Fruit fly (Drosophila melanogaster) whole organism, embryonic: Measurements from ENCODE around the gene cyr.

ENCODE experiments used
- Asciz ChIP-seq: fragments of 200-800 bp; sonication (Bioruptor generic); optimal IDR thresholded peaks from 2 replicates; lab custom pipeline; 2017; ENCODE audit warnings: missing biosample characterization, mild to moderate bottlenecking, missing genetic modification characterization, missing genetic modification reagents
- B-H2 ChIP-seq: fragments of 200-800 bp; sonication (Bioruptor generic); optimal IDR thresholded peaks from 2 replicates; lab custom pipeline; 2018; ENCODE audit warnings: missing biosample characterization, mild to moderate bottlenecking, missing genetic modification characterization
- Bgb ChIP-seq: fragments of 200-800 bp; sonication (Bioruptor generic); IDR thresholded peaks from 2 replicates; pipeline ENCODE4 v1.3.6; 2022; ENCODE audit warnings: missing biosample characterization, missing genetic modification characterization; ENCODE audit not compliant: partially characterized antibody
- Blimp-1 ChIP-seq: fragments of 200-800 bp; sonication (Bioruptor generic); optimal IDR thresholded peaks from 3 replicates; lab custom pipeline; 2018; ENCODE audit warnings: missing biosample characterization, missing genetic modification characterization, mild to moderate bottlenecking, moderate library complexity, missing genetic modification reagents
- CG11696 ChIP-seq: fragments of 200-800 bp; sonication (Bioruptor generic); IDR thresholded peaks from 2 replicates; pipeline ENCODE4 v1.3.6; 2022; ENCODE audit warnings: missing biosample characterization, missing genetic modification characterization
- CG12744 ChIP-seq: fragments of 200-800 bp; sonication (Bioruptor generic); optimal IDR thresholded peaks from 2 replicates; lab custom pipeline; 2016; ENCODE audit warnings: missing biosample characterization, missing genetic modification characterization
- CG13775 ChIP-seq: fragments of 200-800 bp; sonication (Bioruptor generic); optimal IDR thresholded peaks from 3 replicates; lab custom pipeline; 2017; ENCODE audit warnings: missing biosample characterization, mild to moderate bottlenecking, missing genetic modification characterization
- CG14050 ChIP-seq: fragments of 200-800 bp; sonication (Bioruptor generic); IDR thresholded peaks from 3 replicates; pipeline ENCODE4 v1.3.6; 2022; ENCODE audit warnings: missing biosample characterization, missing genetic modification characterization
- CG2889 ChIP-seq: fragments of 200-800 bp; sonication (Bioruptor generic); IDR thresholded peaks from 3 replicates; pipeline ENCODE4 v1.3.6; 2022; ENCODE audit warnings: missing biosample characterization, missing genetic modification characterization
- CG3726 ChIP-seq: fragments of 200-800 bp; sonication (Bioruptor generic); IDR thresholded peaks from 3 replicates; pipeline ENCODE4, ENCODE4 v1.3.6; 2022; ENCODE audit warnings: missing biosample characterization, missing genetic modification characterization
- CG4360 ChIP-seq: fragments of 200-800 bp; sonication (Bioruptor generic); IDR thresholded peaks from 2 replicates; pipeline ENCODE4 v1.3.6; 2022; ENCODE audit warnings: missing biosample characterization, missing genetic modification characterization
- CG4820 ChIP-seq: fragments of 200-800 bp; sonication (Bioruptor generic); optimal IDR thresholded peaks from 3 replicates; lab custom pipeline; 2016; ENCODE audit warnings: missing biosample characterization, missing genetic modification characterization
- CG6254 ChIP-seq: fragments of 200-800 bp; sonication (Bioruptor generic); optimal IDR thresholded peaks from 3 replicates; lab custom pipeline; 2017; ENCODE audit warnings: mild to moderate bottlenecking, missing biosample characterization, missing genetic modification reagents, missing genetic modification characterization
- CG6689 ChIP-seq: fragments of 200-800 bp; sonication (Bioruptor generic); IDR thresholded peaks from 2 replicates; pipeline ENCODE4 v1.3.6; 2022; ENCODE audit warnings: missing biosample characterization, missing genetic modification characterization
- CG8388 ChIP-seq: fragments of 200-800 bp; sonication (Bioruptor generic); optimal IDR thresholded peaks from 2 replicates; lab custom pipeline; 2019; ENCODE audit warnings: missing biosample characterization, mild to moderate bottlenecking, missing genetic modification characterization, moderate library complexity
- CG8924 ChIP-seq: fragments of 200-800 bp; optimal IDR thresholded peaks from 3 replicates; lab custom pipeline; 2019; ENCODE audit warnings: missing biosample characterization, mild to moderate bottlenecking, missing genetic modification characterization, moderate library complexity
- Elba2 ChIP-seq: fragments of 200-800 bp; sonication (Bioruptor generic); optimal IDR thresholded peaks from 3 replicates; lab custom pipeline; 2016; ENCODE audit warnings: missing biosample characterization, missing genetic modification characterization
- Hr78 ChIP-seq, 2 experiments: fragments of 200-800 bp in 1 of 2; fragments of >200 bp in 1 of 2; sonication (Bioruptor generic) in 1 of 2; optimal IDR thresholded peaks; 2 replicates each; lab custom pipeline; 2017 to 2019; ENCODE audit warnings: missing biosample characterization in 2 of 2, missing genetic modification characterization in 2 of 2, mild to moderate bottlenecking in 1 of 2, moderate library complexity in 1 of 2
- Med ChIP-seq: fragments of 200-800 bp; sonication (Bioruptor generic); peaks from one replicate; lab custom pipeline; 2016; ENCODE audit warnings: missing biosample characterization, missing genetic modification characterization, mild to moderate bottlenecking, inconsistent platforms, moderate library complexity
- Mes4 ChIP-seq: fragments of 200-800 bp; sonication (Bioruptor generic); optimal IDR thresholded peaks from 2 replicates; lab custom pipeline; 2016; ENCODE audit warnings: missing biosample characterization, missing genetic modification characterization
- Sry-β ChIP-seq: fragments of 200-800 bp; sonication (Bioruptor generic); optimal IDR thresholded peaks from 2 replicates; lab custom pipeline; 2018; ENCODE audit warnings: missing biosample characterization, mild to moderate bottlenecking, missing genetic modification characterization, moderate library complexity
- Ssrp ChIP-seq: fragments of 200-800 bp; sonication (Bioruptor generic); optimal IDR thresholded peaks from 2 replicates; lab custom pipeline; 2018; ENCODE audit warnings: missing biosample characterization, mild to moderate bottlenecking, missing genetic modification characterization, moderate library complexity
- aop ChIP-seq: fragments of 200-800 bp; sonication (Bioruptor generic); IDR thresholded peaks from 2 replicates; pipeline ENCODE4 v1.3.6; 2022; ENCODE audit warnings: missing biosample characterization, missing genetic modification characterization
- ash1 ChIP-seq: fragments of 200-800 bp; sonication (Bioruptor generic); optimal IDR thresholded peaks from 2 replicates; lab custom pipeline; 2018; ENCODE audit warnings: missing biosample characterization, mild to moderate bottlenecking, missing genetic modification characterization
- bowl ChIP-seq: fragments of 200-800 bp; sonication (Bioruptor generic); IDR thresholded peaks from 2 replicates; pipeline ENCODE4 v1.3.6; 2022; ENCODE audit warnings: missing biosample characterization, missing genetic modification characterization
- chinmo ChIP-seq: fragments of 200-800 bp; sonication (Bioruptor generic); IDR thresholded peaks from 4 replicates; pipeline ENCODE4 v1.3.6; 2022; ENCODE audit warnings: missing biosample characterization, missing genetic modification characterization; ENCODE audit not compliant: partially characterized antibody
- ems ChIP-seq: fragments of 200-800 bp; sonication (Bioruptor generic); optimal IDR thresholded peaks from 3 replicates; lab custom pipeline; 2016; ENCODE audit warnings: missing biosample characterization, missing genetic modification characterization
- fd102C ChIP-seq: fragments of 200-800 bp; sonication (Bioruptor generic); optimal IDR thresholded peaks from 2 replicates; lab custom pipeline; 2018; ENCODE audit warnings: missing biosample characterization, mild to moderate bottlenecking, missing genetic modification characterization, moderate library complexity
- fu2 ChIP-seq: fragments of 200-800 bp; sonication (Bioruptor generic); optimal IDR thresholded peaks from 2 replicates; lab custom pipeline; 2016; ENCODE audit warnings: missing biosample characterization, missing genetic modification characterization
- hkb ChIP-seq, 2 experiments: fragments of 200-800 bp in 1 of 2; fragments of >200 bp in 1 of 2; sonication (Bioruptor generic) in 1 of 2; IDR thresholded peaks in 1 of 2; optimal IDR thresholded peaks in 1 of 2; 2 replicates each; pipeline versions ENCODE4 v1.3.6 to Lab custom; 2017 to 2022; ENCODE audit warnings: missing biosample characterization in 1 of 2, missing genetic modification characterization in 1 of 2
- ken ChIP-seq: fragments of 200-800 bp; sonication (Bioruptor generic); IDR thresholded peaks from 3 replicates; pipeline ENCODE4 v1.3.6; 2022; ENCODE audit warnings: missing biosample characterization, missing genetic modification characterization
- lbe ChIP-seq: fragments of 200-800 bp; sonication (Bioruptor generic); optimal IDR thresholded peaks from 2 replicates; lab custom pipeline; 2016; ENCODE audit warnings: missing biosample characterization, mild to moderate bottlenecking, missing genetic modification characterization
- prd ChIP-seq, 3 experiments: fragments of >200 bp in 2 of 3; fragments of 200-800 bp in 1 of 3; sonication (Bioruptor generic) in 1 of 3; optimal IDR thresholded peaks in 2 of 3; IDR thresholded peaks in 1 of 3; 2 replicates in 2 of 3; 3 replicates in 1 of 3; pipeline versions ENCODE4 v1.3.6 to Lab custom; 2017 to 2022; ENCODE audit warnings: missing biosample characterization in 1 of 3, missing genetic modification characterization in 1 of 3
- schlank ChIP-seq: fragments of 200-800 bp; sonication (Bioruptor generic); optimal IDR thresholded peaks from 2 replicates; lab custom pipeline; 2018; ENCODE audit warnings: missing biosample characterization, mild to moderate bottlenecking, missing genetic modification characterization
- sim ChIP-seq: fragments of 200-800 bp; sonication (Bioruptor generic); IDR thresholded peaks from 2 replicates; pipeline ENCODE4 v1.3.6; 2022; ENCODE audit warnings: missing biosample characterization, missing genetic modification characterization
- sna ChIP-seq: fragments of 200-800 bp; sonication (Bioruptor generic); IDR thresholded peaks from 2 replicates; pipeline ENCODE4 v1.3.6; 2022; ENCODE audit warnings: missing biosample characterization, missing genetic modification characterization; ENCODE audit not compliant: partially characterized antibody
- sqz ChIP-seq: fragments of 200-800 bp; sonication (Bioruptor generic); optimal IDR thresholded peaks from 3 replicates; lab custom pipeline; 2018; ENCODE audit warnings: missing biosample characterization, mild to moderate bottlenecking, missing genetic modification characterization
- tio ChIP-seq: fragments of 200-800 bp; sonication (Bioruptor generic); optimal IDR thresholded peaks from 2 replicates; lab custom pipeline; 2017; ENCODE audit warnings: missing biosample characterization, missing genetic modification characterization, inconsistent platforms
- zfh1 ChIP-seq: fragments of 200-800 bp; sonication (Bioruptor generic); IDR thresholded peaks from 3 replicates; pipeline ENCODE4 v1.3.6; 2022; ENCODE audit warnings: missing biosample characterization, missing genetic modification characterization

Gene cyr

DNA sequence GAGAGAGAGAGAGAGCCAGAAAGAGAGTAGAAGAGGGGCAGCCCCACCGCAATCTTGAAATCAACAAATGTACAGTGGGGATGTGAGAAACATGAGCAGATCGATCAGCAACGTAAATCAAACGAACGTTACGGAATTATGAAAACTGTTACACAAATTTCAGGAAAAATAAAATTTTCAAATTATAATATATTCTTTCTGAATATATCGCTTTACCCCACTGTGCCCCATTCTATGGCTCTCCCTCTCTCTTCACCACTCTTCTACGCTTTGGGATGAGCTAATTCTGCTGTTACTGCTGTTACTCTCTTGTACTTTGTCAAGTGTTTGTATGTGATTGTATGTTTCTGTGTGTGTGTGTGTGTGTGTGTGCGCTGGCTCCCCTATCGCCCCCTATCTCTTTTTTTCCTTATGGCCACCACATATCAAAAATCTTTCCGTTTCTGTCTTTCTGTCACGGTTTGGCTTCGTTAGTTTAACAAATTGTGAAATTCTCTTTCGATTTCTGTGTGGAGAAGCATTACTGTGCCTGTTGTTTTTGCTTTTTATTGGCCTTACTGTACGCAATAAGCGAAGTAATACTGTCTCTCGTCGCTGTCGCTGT, 44.4 kb downstream of the cyr start (continued):
- peak; percentile 94 for TF ChIP-seq CG13775 (GFP tag; lab: Kevin White, UChicago)
- no peak for TF ChIP-seq hkb (optimal IDR thresholded peaks at IDR 0.05; lab: Kevin White, UChicago)
- peak; percentile 99 for TF ChIP-seq hkb (GFP tag; IDR thresholded peaks at IDR 0.05; lab: Robert Waterston, UW)
- TF ChIP-seq B-H2 (GFP tag; lab: Kevin White, UChicago) = peak; percentile 64
- TF ChIP-seq ash1 (GFP tag; lab: Kevin White, UChicago) = peak; percentile 76
- TF ChIP-seq tio (GFP tag; lab: Kevin White, UChicago) = peak; percentile 87
- peak; percentile 83 for TF ChIP-seq CG12744 (GFP tag; lab: Kevin White, UChicago)
- peak; percentile 97 for TF ChIP-seq bowl (GFP tag; lab: Robert Waterston, UW)
- no peak for TF ChIP-seq prd (optimal IDR thresholded peaks at IDR 0.05; lab: Kevin White, UChicago)
- peak; percentile 98 for TF ChIP-seq prd (GFP tag; IDR thresholded peaks at IDR 0.05; lab: Robert Waterston, UW)
- peak; percentile 99 for TF ChIP-seq zfh1
- no peak for TF ChIP-seq Sry-β
- TF ChIP-seq CG6689 (GFP tag; lab: Robert Waterston, UW) = peak; percentile 98
- TF ChIP-seq Hr78 (GFP tag; optimal IDR thresholded peaks at IDR 0.05; lab: Kevin White, UChicago) = peak in 1 of 2 experiments; percentile 75
- TF ChIP-seq CG8388 = peak; percentile 95
- TF ChIP-seq Bgb (GFP tag; lab: Robert Waterston, UW) = no peak
- TF ChIP-seq ems (GFP tag; lab: Kevin White, UChicago) = peak; percentile 91
- TF ChIP-seq CG2889 = peak; percentile 98
- TF ChIP-seq ken (GFP tag; lab: Robert Waterston, UW) = peak; percentile 99
- TF ChIP-seq Mes4 (GFP tag; lab: Kevin White, UChicago) = peak; percentile 82
- peak; percentile 96 for TF ChIP-seq Asciz (GFP tag; lab: Kevin White, UChicago)
- TF ChIP-seq chinmo = peak; percentile 86; the same call in 2 of the 4 replicates
- peak; percentile 97 for TF ChIP-seq sim (GFP tag; lab: Robert Waterston, UW)
- TF ChIP-seq CG14050 (GFP tag; lab: Robert Waterston, UW) = peak; percentile 98
- TF ChIP-seq CG3726 = peak; percentile 96
- TF ChIP-seq CG6254 (GFP tag; lab: Kevin White, UChicago) = peak; percentile 94
- TF ChIP-seq sqz = peak; percentile 92
- TF ChIP-seq fu2 (GFP tag; lab: Kevin White, UChicago) = peak; percentile 85
- peak; percentile 90 for TF ChIP-seq lbe
- peak; percentile 93 for TF ChIP-seq Ssrp (tag; lab: Kevin White, UChicago)
- TF ChIP-seq CG8924 = peak; percentile 97
- peak; percentile 98 for TF ChIP-seq Med
- TF ChIP-seq fd102C (GFP tag; lab: Kevin White, UChicago) = peak; percentile 7
- peak; percentile 94 for TF ChIP-seq Blimp-1
- peak; percentile 93 for TF ChIP-seq schlank (tag; lab: Kevin White, UChicago)
- TF ChIP-seq sna (GFP tag; lab: Robert Waterston, UW) = 0 out of 2 replicates have a peak, but pooled peaks have one; percentile 59

DNA sequence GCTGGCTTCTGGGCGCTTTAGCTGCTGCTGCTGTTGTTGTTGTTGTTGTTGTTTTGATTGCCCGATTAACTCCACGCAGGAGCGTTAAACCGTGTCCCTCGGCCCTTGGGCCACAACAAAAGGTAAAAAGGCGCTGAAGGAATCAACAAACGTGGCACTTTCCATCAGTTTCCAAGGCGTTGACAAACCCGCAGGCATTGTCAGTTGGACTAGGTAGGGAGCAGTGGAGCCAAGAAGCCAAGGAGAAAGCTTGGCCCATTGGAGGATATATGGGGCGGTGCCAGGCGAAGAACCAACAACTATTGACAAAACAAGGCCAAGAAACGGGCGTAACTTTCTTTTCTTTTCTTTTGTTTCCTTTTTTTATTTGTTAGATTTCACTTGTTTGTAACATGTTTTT, 48.4 kb downstream of the cyr start, which contains the start of gene CG2256:
Gene CG2256 (minus strand): TSS at position 101 of the 400 bp plus-strand sequence.
- no peak for TF ChIP-seq aop (GFP tag; lab: Robert Waterston, UW)
- no peak for TF ChIP-seq Elba2
- peak; percentile 39; the same call in 1 of the 2 replicates for TF ChIP-seq CG4360 (GFP tag; lab: Robert Waterston, UW)
- TF ChIP-seq CG11696 (GFP tag; lab: Robert Waterston, UW) = no peak
- TF ChIP-seq CG4820 (GFP tag; lab: Kevin White, UChicago) = no peak
